Worm (Caenorhabditis elegans) whole organism, young adult: Measurements from ENCODE around the gene Y40C5A.4.

ENCODE experiments used
- F57A8.1 ChIP-seq: fragments of 200-800 bp; sonication (Bioruptor generic); optimal IDR thresholded peaks from 2 replicates; lab custom pipeline; 2018; ENCODE audit warnings: mild to moderate bottlenecking, missing genetic modification characterization, moderate library complexity, missing compliant biosample characterization
- Y53G8AR.9 ChIP-seq: fragments of 200-800 bp; sonication (Bioruptor generic); conservative IDR thresholded peaks from 2 replicates; pipeline ENCODE4 v1.3.6; 2022; ENCODE audit warnings: missing genetic modification reagents, missing genetic modification characterization, missing compliant biosample characterization
- Y67H2A.10 ChIP-seq: fragments of 200-800 bp; sonication (Bioruptor generic); conservative IDR thresholded peaks from 2 replicates; pipeline ENCODE4 v1.3.6; 2022; ENCODE audit warnings: missing genetic modification reagents, missing genetic modification characterization, missing compliant biosample characterization
- aptf-2 ChIP-seq: fragments of 200-800 bp; sonication (Bioruptor generic); conservative IDR thresholded peaks from 2 replicates; pipeline ENCODE4 v1.3.6; 2022; ENCODE audit warnings: missing genetic modification reagents, missing genetic modification characterization, missing compliant biosample characterization
- attf-5 ChIP-seq: fragments of 200-800 bp; sonication (Bioruptor generic); optimal IDR thresholded peaks from 2 replicates; lab custom pipeline; 2018; ENCODE audit warnings: mild to moderate bottlenecking, missing genetic modification characterization, missing compliant biosample characterization
- efl-1 ChIP-seq: fragments of 150-350 bp; optimal IDR thresholded peaks from 2 replicates; lab custom pipeline; 2014; ENCODE audit warnings: missing biosample characterization, missing genetic modification reagents, missing genetic modification characterization
- hmg-20 ChIP-seq: fragments of 200-800 bp; sonication (Bioruptor generic); IDR thresholded peaks from 2 replicates; pipeline ENCODE4 v1.3.6; 2022; ENCODE audit warnings: missing genetic modification reagents, missing genetic modification characterization, missing compliant biosample characterization
- lin-26 ChIP-seq: fragments of 200-800 bp; sonication (Bioruptor generic); IDR thresholded peaks from 2 replicates; pipeline ENCODE4 v1.3.6; 2022; ENCODE audit warnings: missing genetic modification reagents, missing genetic modification characterization, missing compliant biosample characterization
- madf-10 ChIP-seq: sonication (generic microtip); optimal IDR thresholded peaks from 2 replicates; lab custom pipeline; 2016; ENCODE audit warnings: mild to moderate bottlenecking, missing genetic modification characterization, missing compliant biosample characterization
- mcd-1 ChIP-seq: fragments of 200-800 bp; sonication (Bioruptor generic); IDR thresholded peaks from 2 replicates; pipeline ENCODE4 v1.3.6; 2022; ENCODE audit warnings: missing genetic modification reagents, missing genetic modification characterization, missing compliant biosample characterization
- nfya-2 ChIP-seq: fragments of 200-800 bp; sonication (Bioruptor generic); IDR thresholded peaks from 2 replicates; pipeline ENCODE4 v1.3.6; 2022; ENCODE audit warnings: missing genetic modification reagents, missing genetic modification characterization, missing compliant biosample characterization
- snpc-4 ChIP-seq, 5 experiments: fragments of 150-350 bp in 1 of 5; sonication (generic microtip) in 4 of 5; optimal IDR thresholded peaks; 2 replicates each; lab custom pipeline; 2014 to 2018; ENCODE audit warnings: missing genetic modification characterization in 5 of 5, missing biosample characterization in 3 of 5, antibody characterized with exemption in 2 of 5, mild to moderate bottlenecking in 2 of 5, missing compliant biosample characterization in 2 of 5, missing genotype in 2 of 5, moderate library complexity in 2 of 5, missing genetic modification reagents in 1 of 5
- zim-3 ChIP-seq: sonication (generic microtip); optimal IDR thresholded peaks from 2 replicates; lab custom pipeline; 2017; ENCODE audit warnings: mild to moderate bottlenecking, missing genetic modification characterization, moderate library complexity, missing compliant biosample characterization
- ztf-3 ChIP-seq: fragments of 200-800 bp; sonication (Bioruptor generic); optimal IDR thresholded peaks from 2 replicates; lab custom pipeline; 2018; ENCODE audit warnings: mild to moderate bottlenecking, missing genetic modification characterization, missing compliant biosample characterization

- TF ChIP-seq nfya-2 (GFP tag; lab: Robert Waterston, UW) (no peak), snpc-4 (GFP tag; optimal IDR thresholded peaks at IDR 0.05; lab: Kevin White, UChicago) (no peak), snpc-4 (tag; optimal IDR thresholded peaks at IDR 0.05; lab: Kevin White, UChicago) (no peak), mcd-1 (GFP tag; lab: Robert Waterston, UW) (no peak), lin-26 (GFP tag; lab: Robert Waterston, UW) (no peak), Y67H2A.10 (GFP tag; lab: Robert Waterston, UW) (no peak), efl-1 (no peak), aptf-2 (GFP tag; lab: Robert Waterston, UW) (no peak), hmg-20 (GFP tag; lab: Robert Waterston, UW) (no peak), zim-3 (tag; lab: Kevin White, UChicago) (no peak), Y53G8AR.9 (no peak), attf-5 (GFP tag; lab: Kevin White, UChicago) (no peak), madf-10 (tag; lab: Kevin White, UChicago) (no peak), ztf-3 (GFP tag; lab: Kevin White, UChicago) (no peak), F57A8.1 (GFP tag; lab: Kevin White, UChicago) (no peak)
These were observed 55.9 kb downstream of the Y40C5A.4 start, which contains the start of gene F42C5.6 for ce11 chrIV:7308974-7309373.
